Worm (Caenorhabditis elegans): ENCODE data around the gene F44E2.9.

The F44E2.9 gene

ce11 chrIII:8844137-8844536 lies 6.2 kb downstream of the F44E2.9 start:
- TF ChIP-seq mab-5 (tag; optimal IDR thresholded peaks at IDR 0.05) = no peak
- no peak for TF ChIP-seq nhr-28 (tag; optimal IDR thresholded peaks at IDR 0.05)
- TF ChIP-seq tbx-8 (GFP tag; optimal IDR thresholded peaks at IDR 0.05) = no peak
- TF ChIP-seq elt-1 (tag; optimal IDR thresholded peaks at IDR 0.05; ENCODE audit: borderline replicate concordance, insufficient read depth) = no peak
- TF ChIP-seq cnd-1 (tag; optimal IDR thresholded peaks at IDR 0.05) = no peak
- TF ChIP-seq drap-1 (GFP tag; optimal IDR thresholded peaks at IDR 0.05) = no peak
- TF ChIP-seq sem-2 (GFP tag; optimal IDR thresholded peaks at IDR 0.05) = no peak
- no peak for TF ChIP-seq ham-2 (GFP tag; optimal IDR thresholded peaks at IDR 0.05)
- TF ChIP-seq ztf-11 (tag; optimal IDR thresholded peaks at IDR 0.05) = no peak
- no peak for TF ChIP-seq flh-1 (GFP tag; optimal IDR thresholded peaks at IDR 0.05)

DNA sequence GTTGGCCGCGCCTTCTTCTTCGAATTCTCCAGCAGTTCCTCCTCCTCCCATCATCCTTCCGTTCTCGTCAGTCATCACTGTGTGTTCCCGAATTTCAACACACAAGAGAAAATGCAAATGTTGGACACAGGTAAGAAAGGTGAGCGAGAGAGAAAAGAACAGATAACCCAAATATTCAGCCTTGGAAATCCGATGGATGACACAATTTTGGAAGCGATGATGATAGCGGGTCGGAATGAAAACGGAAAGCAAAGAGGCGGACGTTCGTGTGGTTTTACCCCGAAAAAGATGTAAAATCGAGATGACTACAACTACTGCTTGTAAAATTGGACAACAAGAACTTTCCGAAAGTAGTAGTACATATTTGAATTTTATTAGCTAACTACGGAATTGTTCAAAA lies 10.5 kb downstream of the F44E2.9 start:
- TF ChIP-seq sptf-1 (tag; optimal IDR thresholded peaks at IDR 0.05) = no peak
- no peak for TF ChIP-seq ceh-43 (GFP tag; optimal IDR thresholded peaks at IDR 0.05)
- TF ChIP-seq elt-1 (tag; optimal IDR thresholded peaks at IDR 0.05; ENCODE audit: borderline replicate concordance, insufficient read depth) = peak; percentile 26
- TF ChIP-seq nhr-2 (tag; optimal IDR thresholded peaks at IDR 0.05) = no peak
- TF ChIP-seq ham-2 (GFP tag; optimal IDR thresholded peaks at IDR 0.05) = peak; percentile 77
- TF ChIP-seq unc-39 (tag; optimal IDR thresholded peaks at IDR 0.05) = no peak

DNA sequence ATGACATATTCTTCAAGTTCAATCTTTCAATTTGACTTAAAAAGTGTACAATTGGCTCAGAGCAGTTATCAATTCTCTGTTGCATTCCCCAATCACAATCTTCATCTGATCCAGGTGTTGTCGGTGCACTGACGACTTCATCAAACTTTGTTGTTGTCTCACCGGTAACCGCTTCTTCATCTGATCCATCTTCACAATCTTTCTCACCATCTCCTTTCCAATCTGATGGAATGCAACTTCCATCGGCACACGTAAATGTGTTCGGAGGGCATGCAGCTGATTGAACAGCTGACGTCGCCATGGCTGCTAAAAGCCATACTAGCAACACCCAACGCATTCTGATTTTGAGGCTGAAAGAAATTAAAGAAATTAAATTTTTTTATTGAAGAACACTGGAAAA lies 12.3 kb downstream of the F44E2.9 start, which contains the start of gene F44E2.4:
TSS of gene F44E2.4 (minus strand) at position 350 of the 400 bp plus-strand sequence.
- TF ChIP-seq elt-1 (tag; optimal IDR thresholded peaks at IDR 0.05; ENCODE audit: borderline replicate concordance, insufficient read depth) (peak; percentile 62), ham-2 (GFP tag; optimal IDR thresholded peaks at IDR 0.05) (peak; percentile 17), unc-62 (GFP tag; optimal IDR thresholded peaks at IDR 0.05) (no peak)

ce11 chrIII:8831059-8831750 lies 19.1 kb downstream of the F44E2.9 start, which contains the start of gene F44E2.10:
Gene F44E2.10 (minus strand): TSS chrIII:8831109.
- TF ChIP-seq sem-2 (GFP tag; optimal IDR thresholded peaks at IDR 0.05) = no peak
- TF ChIP-seq cnd-1 (tag; optimal IDR thresholded peaks at IDR 0.05) = no peak
- no peak for TF ChIP-seq flh-1 (GFP tag; optimal IDR thresholded peaks at IDR 0.05)
- no peak for TF ChIP-seq unc-39 (tag; optimal IDR thresholded peaks at IDR 0.05)
- TF ChIP-seq lsy-2 (tag; optimal IDR thresholded peaks at IDR 0.05) = no peak
- no peak for TF ChIP-seq nhr-28 (tag; optimal IDR thresholded peaks at IDR 0.05)
- no peak for TF ChIP-seq nhr-237 (tag; optimal IDR thresholded peaks at IDR 0.05)
- TF ChIP-seq mls-2 (tag; optimal IDR thresholded peaks at IDR 0.05) = no peak
- TF ChIP-seq blmp-1 (tag; optimal IDR thresholded peaks at IDR 0.05) = no peak
- TF ChIP-seq mab-5 (tag; optimal IDR thresholded peaks at IDR 0.05) = no peak
- TF ChIP-seq hlh-1 (tag; optimal IDR thresholded peaks at IDR 0.05) = no peak
- no peak for TF ChIP-seq ztf-11 (tag; optimal IDR thresholded peaks at IDR 0.05)
- no peak for TF ChIP-seq unc-62 (GFP tag; optimal IDR thresholded peaks at IDR 0.05)
- TF ChIP-seq unc-120 (tag; optimal IDR thresholded peaks at IDR 0.05; ENCODE audit: poor library complexity, severe bottlenecking) = no peak
- no peak for TF ChIP-seq bed-3 (GFP tag; optimal IDR thresholded peaks at IDR 0.05)
- TF ChIP-seq ham-2 (GFP tag; optimal IDR thresholded peaks at IDR 0.05) = no peak
- TF ChIP-seq ceh-39 (tag; optimal IDR thresholded peaks at IDR 0.05) = no peak

ce11 chrIII:8829245-8829644 lies 21.1 kb downstream of the F44E2.9 start, which contains the start of gene F44E2.3:
Gene F44E2.3 (minus strand): TSS chrIII:8829305.
- TF ChIP-seq ces-1 (GFP tag; optimal IDR thresholded peaks at IDR 0.05) (peak; percentile 93), hlh-1 (tag; optimal IDR thresholded peaks at IDR 0.05) (peak; percentile 12), ceh-43 (GFP tag; optimal IDR thresholded peaks at IDR 0.05) (no peak)

- no peak for TF ChIP-seq sptf-1 (tag; optimal IDR thresholded peaks at IDR 0.05)
- TF ChIP-seq nhr-28 (tag; optimal IDR thresholded peaks at IDR 0.05) = no peak
- no peak for TF ChIP-seq elt-1 (tag; optimal IDR thresholded peaks at IDR 0.05; ENCODE audit: borderline replicate concordance, insufficient read depth)
- no peak for TF ChIP-seq ceh-83 (GFP tag; optimal IDR thresholded peaks at IDR 0.05)
- TF ChIP-seq blmp-1 (tag; optimal IDR thresholded peaks at IDR 0.05) = no peak
- no peak for TF ChIP-seq hlh-1 (tag; optimal IDR thresholded peaks at IDR 0.05)
- no peak for TF ChIP-seq nhr-2 (tag; optimal IDR thresholded peaks at IDR 0.05)
- TF ChIP-seq ceh-43 (GFP tag; optimal IDR thresholded peaks at IDR 0.05) = no peak
These were observed 23.2 kb downstream of the F44E2.9 start, which contains the start of gene F54F2.9 for ce11 chrIII:8827128-8827527. Gene F54F2.9 (minus strand): TSS chrIII:8827228.
